Worm (Caenorhabditis elegans) whole organism, midembryonic: ENCODE measurements around the gene dach-1.

Source experiments
- T22C8.4 ChIP-seq: fragments of 200-800 bp; sonication (Bioruptor generic); IDR thresholded peaks from 2 replicates; pipeline ENCODE4 v1.3.6; 2022; ENCODE audit warnings: missing genetic modification characterization, missing compliant biosample characterization
- cog-1 ChIP-seq: sonication (generic microtip); optimal IDR thresholded peaks from 2 replicates; lab custom pipeline; 2016; ENCODE audit warnings: missing genetic modification characterization, missing compliant biosample characterization
- flt-1 ChIP-seq: fragments of 200-800 bp; sonication (Bioruptor generic); IDR thresholded peaks from 2 replicates; pipeline ENCODE4 v1.3.6; 2022; ENCODE audit warnings: missing genetic modification characterization, missing compliant biosample characterization
- klf-2 ChIP-seq: fragments of 200-800 bp; sonication (Bioruptor generic); conservative IDR thresholded peaks from 2 replicates; pipeline ENCODE4 v1.3.6; 2022; ENCODE audit warnings: missing genetic modification reagents, missing genetic modification characterization, missing compliant biosample characterization
- med-1 ChIP-seq: sonication (generic microtip); optimal IDR thresholded peaks from 2 replicates; lab custom pipeline; 2017; ENCODE audit warnings: missing genetic modification characterization, mild to moderate bottlenecking, missing compliant biosample characterization, antibody characterized with exemption, missing genetic modification reagents; ENCODE audit not compliant: insufficient read depth
- ref-1 ChIP-seq: fragments of 200-800 bp; sonication (Bioruptor generic); conservative IDR thresholded peaks from 2 replicates; pipeline ENCODE4 v1.3.6; 2022; ENCODE audit warnings: missing genetic modification reagents, missing genetic modification characterization, missing compliant biosample characterization
- tab-1 ChIP-seq: fragments of 200-800 bp; sonication (Bioruptor generic); IDR thresholded peaks from 2 replicates; pipeline ENCODE4 v1.3.6; 2022; ENCODE audit warnings: missing genetic modification characterization, missing compliant biosample characterization
- ztf-23 ChIP-seq: fragments of 200-800 bp; sonication (Bioruptor generic); IDR thresholded peaks from 2 replicates; pipeline ENCODE4 v1.3.6; 2022; ENCODE audit warnings: missing genetic modification reagents, missing genetic modification characterization, missing compliant biosample characterization
- ztf-29 ChIP-seq: fragments of 200-800 bp; sonication (Bioruptor generic); IDR thresholded peaks from 2 replicates; pipeline ENCODE4 v1.3.6; 2022; ENCODE audit warnings: missing genetic modification reagents, missing genetic modification characterization, missing compliant biosample characterization

Gene dach-1

DNA sequence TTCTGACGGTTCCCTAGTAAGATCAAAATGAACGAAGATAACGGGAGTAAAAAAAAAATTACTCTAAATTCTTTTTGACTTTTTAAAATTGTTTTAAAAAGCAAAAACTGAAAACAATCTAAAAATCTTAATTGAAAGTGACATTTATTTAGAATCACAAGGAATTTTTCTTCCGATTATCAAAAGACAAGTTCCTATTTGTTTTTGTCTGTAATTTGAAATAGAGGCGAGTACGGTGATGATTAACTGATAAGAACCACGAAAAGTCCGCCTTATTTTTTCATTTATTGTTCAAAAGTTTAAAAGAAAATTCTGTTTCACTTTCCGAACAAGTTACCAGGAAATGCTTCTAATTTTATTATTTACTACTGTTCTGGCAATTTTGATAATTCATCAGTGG, at the start of gene dach-1:
TSS of gene dach-1 (plus strand) at position 301 of the 400 bp plus-strand sequence.
- TF ChIP-seq ztf-23 (GFP tag; lab: Robert Waterston, UW) (no peak), T22C8.4 (GFP tag; lab: Robert Waterston, UW) (no peak), cog-1 (tag; lab: Kevin White, UChicago) (no peak), med-1 (GFP tag; lab: Kevin White, UChicago) (no peak), tab-1 (GFP tag; lab: Robert Waterston, UW) (no peak), ztf-29 (no peak), ref-1 (GFP tag; lab: Robert Waterston, UW) (no peak), flt-1 (GFP tag; lab: Robert Waterston, UW) (no peak), klf-2 (no peak)

DNA sequence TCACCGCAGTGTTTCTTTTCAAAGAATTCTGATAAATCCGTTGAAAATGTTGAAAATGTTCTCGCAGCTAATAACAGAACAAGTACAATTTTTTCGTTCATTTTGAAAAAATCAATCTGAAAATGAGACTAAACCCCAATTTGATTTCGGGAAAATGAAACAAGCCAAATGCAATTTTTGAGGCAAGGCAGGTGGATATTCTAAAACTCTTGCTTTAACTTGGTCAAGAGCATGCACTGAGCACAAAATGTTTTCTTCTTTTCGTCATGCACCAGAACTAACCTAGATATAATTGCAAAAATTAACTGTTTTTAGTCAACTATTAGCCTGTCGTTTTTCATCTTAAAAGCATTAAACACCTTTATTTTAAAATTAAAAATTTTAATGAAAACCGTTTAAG, 49.7 kb upstream of the dach-1 start, which contains the start of gene irld-22:
TSS of gene irld-22 (minus strand) at position 101 of the 400 bp plus-strand sequence.
- TF ChIP-seq flt-1 (GFP tag; lab: Robert Waterston, UW) (no peak), T22C8.4 (GFP tag; lab: Robert Waterston, UW) (no peak), ztf-23 (GFP tag; lab: Robert Waterston, UW) (no peak), tab-1 (GFP tag; lab: Robert Waterston, UW) (no peak), ztf-29 (no peak), klf-2 (no peak), ref-1 (GFP tag; lab: Robert Waterston, UW) (no peak), cog-1 (tag; lab: Kevin White, UChicago) (no peak), med-1 (GFP tag; lab: Kevin White, UChicago) (no peak)

DNA sequence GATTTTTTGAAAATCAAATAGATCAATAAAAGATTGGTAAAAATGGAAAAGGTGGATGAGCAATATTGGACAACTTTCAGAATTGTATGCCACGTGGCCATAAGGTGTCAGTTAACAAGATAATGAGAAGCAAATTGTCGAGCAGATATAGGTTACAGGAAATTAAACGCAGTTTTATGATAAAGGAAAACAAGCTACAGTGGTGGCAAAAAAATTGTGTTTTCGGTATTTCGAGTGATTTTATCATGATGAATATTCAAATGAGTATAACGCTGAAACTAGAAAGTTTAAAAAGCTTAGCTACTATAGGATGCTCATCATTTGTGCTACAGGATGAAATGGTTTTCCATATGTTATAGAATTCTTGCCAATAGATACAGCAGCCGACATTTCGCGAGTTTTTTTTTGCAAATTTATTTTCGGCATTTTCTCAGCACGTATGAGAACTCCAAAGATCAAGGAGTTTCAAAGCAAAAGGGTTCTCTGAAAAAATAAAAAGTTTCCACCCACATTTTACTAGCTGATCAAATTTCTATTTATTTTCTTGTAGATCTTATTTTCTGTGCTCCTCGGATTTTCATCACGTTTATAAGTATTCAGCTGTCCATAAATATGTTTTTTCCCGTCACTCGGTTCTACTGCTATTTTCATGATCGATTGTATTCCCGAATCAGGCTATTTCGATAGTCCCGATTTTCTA, 47.2 kb upstream of the dach-1 start, which contains the start of the genes str-229 and srh-190:
TSS of gene str-229 (minus strand) at position 101 of the 700 bp plus-strand sequence.
TSS of gene srh-190 (plus strand) at position 650 of the 700 bp plus-strand sequence.
- TF ChIP-seq ztf-23 (GFP tag; lab: Robert Waterston, UW) (no peak), T22C8.4 (GFP tag; lab: Robert Waterston, UW) (no peak), flt-1 (GFP tag; lab: Robert Waterston, UW) (no peak), ztf-29 (no peak), ref-1 (GFP tag; lab: Robert Waterston, UW) (no peak), tab-1 (GFP tag; lab: Robert Waterston, UW) (no peak)

DNA sequence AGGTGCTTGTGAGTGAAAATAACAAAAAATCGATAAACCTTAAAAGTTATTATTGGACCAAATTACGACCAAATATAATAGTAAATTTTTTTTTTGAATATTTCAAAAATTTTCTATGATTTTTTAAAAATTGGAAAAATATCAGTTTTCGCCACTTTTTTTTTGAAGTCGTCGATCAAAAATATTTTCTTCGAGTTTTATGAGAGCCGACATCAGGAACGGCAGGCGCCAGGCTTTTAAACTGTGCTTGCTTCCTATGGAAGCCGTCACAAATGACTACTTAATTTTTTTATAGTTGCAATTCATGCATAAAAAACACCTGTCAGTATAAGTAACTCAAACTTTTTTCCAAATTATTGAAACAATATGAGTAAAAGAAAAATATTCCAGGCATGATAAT, 46.4 kb upstream of the dach-1 start:
- no peak for TF ChIP-seq flt-1 (GFP tag; lab: Robert Waterston, UW)

DNA sequence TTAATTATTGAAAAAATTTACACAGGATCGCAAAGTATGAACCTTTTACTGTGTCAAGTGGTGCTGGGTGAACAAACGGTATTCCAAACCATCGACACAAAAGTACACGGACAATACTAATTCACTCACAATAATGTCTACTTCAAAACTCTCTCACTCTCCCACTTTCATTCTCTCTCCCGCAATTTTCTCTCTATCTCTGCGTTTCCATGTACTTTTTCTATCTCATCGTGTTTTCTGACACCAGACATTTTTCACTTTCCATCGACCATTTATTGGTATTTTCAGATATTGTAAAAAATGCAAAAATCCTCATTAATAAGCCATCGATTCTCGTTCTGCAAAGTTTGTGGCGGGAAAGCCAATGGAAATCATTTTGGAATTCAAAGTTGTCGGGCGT, 44.0 kb upstream of the dach-1 start, which contains the start of gene nhr-156:
TSS of gene nhr-156 (plus strand) at position 266 of the 400 bp plus-strand sequence.
- TF ChIP-seq flt-1 (GFP tag; lab: Robert Waterston, UW) (no peak), klf-2 (no peak)

DNA sequence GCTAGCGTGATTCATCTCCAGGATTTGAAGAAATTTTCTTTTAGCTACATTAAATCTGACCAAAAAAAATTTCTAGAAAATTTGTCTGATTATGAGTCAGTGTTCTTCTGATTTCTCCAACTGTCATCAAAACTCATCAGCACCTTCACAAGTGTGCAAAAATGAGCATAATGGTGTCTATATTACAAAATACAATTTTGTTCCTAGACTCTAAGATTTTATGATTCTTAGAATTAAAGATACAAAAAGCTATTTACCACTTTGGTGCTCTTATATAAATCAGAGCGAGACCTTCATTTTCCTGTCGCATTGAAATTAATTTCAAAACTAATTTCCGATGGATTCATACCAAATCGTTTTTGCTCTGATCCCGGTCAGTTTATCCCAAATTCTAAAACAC, 37.4 kb upstream of the dach-1 start, which contains the start of gene srx-68:
TSS of gene srx-68 (plus strand) at position 301 of the 400 bp plus-strand sequence.
- TF ChIP-seq klf-2 (no peak), cog-1 (tag; lab: Kevin White, UChicago) (no peak)

DNA sequence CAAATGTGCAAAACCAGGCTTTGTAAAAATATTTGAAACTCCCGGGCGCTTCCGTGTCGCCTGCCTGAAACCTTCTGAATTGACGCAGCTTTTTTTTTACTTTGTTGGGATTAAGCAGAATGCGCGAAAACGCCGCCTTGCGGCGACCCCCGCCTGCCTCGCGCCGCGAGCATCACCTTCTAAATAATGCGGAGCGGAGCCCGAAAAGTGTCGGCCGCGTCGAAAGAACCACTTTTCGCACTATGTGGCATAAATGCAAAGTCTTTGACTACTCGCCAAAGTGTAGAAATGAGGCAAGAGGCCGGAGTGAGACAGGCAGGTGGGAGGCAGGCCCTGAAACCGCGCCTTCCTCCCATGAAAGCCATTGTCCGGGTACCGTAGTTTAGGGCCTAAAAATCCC, 36.7 kb upstream of the dach-1 start:
- TF ChIP-seq tab-1 (GFP tag; lab: Robert Waterston, UW): no peak
- no peak for TF ChIP-seq ref-1 (GFP tag; lab: Robert Waterston, UW)
- no peak for TF ChIP-seq T22C8.4 (GFP tag; lab: Robert Waterston, UW)
- no peak for TF ChIP-seq klf-2
- no peak for TF ChIP-seq cog-1 (tag; lab: Kevin White, UChicago)

DNA sequence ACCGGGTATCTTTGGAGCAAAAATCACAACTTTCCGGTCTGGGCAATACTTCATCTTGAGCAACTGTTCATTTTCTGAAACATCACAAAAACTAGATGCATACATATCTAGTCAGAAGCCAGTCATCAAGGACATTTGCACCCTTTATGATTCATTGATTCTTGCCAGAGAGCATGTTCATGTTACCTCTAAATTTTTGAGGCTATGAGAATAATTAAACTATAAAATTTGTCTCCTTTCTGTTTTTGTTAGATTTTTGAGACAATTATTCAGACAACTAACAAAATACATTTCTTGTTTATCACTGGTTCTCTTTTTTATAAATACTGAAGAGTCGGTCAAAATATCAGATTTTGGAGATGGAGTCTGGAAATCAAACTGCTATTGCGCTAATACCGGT, 33.3 kb upstream of the dach-1 start, which contains the start of gene srx-67:
TSS of gene srx-67 (plus strand) at position 301 of the 400 bp plus-strand sequence.
- no peak for TF ChIP-seq med-1 (GFP tag; lab: Kevin White, UChicago)
- TF ChIP-seq ztf-29: no peak
- no peak for TF ChIP-seq flt-1 (GFP tag; lab: Robert Waterston, UW)
- no peak for TF ChIP-seq tab-1 (GFP tag; lab: Robert Waterston, UW)
- no peak for TF ChIP-seq ref-1 (GFP tag; lab: Robert Waterston, UW)
- TF ChIP-seq klf-2: no peak
- TF ChIP-seq T22C8.4 (GFP tag; lab: Robert Waterston, UW): no peak
- no peak for TF ChIP-seq ztf-23 (GFP tag; lab: Robert Waterston, UW)

DNA sequence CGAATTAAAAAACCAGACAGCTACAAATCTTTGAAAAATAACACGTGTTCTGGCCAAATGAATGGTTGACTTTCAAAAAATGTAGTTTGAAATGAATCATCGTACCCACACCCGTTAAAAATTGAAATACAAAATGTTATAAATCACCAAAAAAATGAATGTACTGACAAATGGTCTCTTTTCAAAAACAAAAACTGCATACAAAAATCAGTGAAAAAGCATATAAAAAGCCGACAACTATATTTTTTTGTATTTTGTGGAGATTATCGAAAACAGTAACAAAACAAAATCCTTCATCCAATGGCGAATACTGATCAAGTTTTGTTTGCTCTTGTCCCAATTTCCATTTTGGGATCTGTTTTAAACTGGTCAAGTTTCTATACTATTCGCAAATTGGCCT, 30.5 kb upstream of the dach-1 start, which contains the start of gene srx-66:
TSS of gene srx-66 (plus strand) at position 301 of the 400 bp plus-strand sequence.
- TF ChIP-seq T22C8.4 (GFP tag; lab: Robert Waterston, UW) (no peak), ztf-29 (no peak), cog-1 (tag; lab: Kevin White, UChicago) (no peak), med-1 (GFP tag; lab: Kevin White, UChicago) (no peak), ref-1 (GFP tag; lab: Robert Waterston, UW) (no peak), flt-1 (GFP tag; lab: Robert Waterston, UW) (no peak), klf-2 (no peak), ztf-23 (GFP tag; lab: Robert Waterston, UW) (no peak), tab-1 (GFP tag; lab: Robert Waterston, UW) (no peak)

DNA sequence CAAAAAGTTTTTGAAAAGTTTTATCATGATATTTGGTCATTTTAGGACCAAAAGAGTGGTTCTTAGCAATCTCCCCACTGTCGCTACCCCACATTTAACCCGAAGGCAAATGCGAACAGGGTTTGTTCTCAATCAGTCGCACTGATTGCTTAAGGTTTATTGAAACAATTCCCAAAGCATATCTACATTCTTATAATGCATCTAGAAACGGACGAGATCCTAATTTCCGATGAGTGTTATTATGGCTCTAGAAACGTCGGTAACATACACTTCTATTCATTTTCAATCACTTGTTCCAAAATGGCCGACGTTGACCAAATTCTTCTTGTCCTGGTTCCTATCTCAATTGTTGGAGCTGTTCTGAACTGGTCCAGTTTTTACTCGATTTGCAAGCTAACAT, 28.2 kb upstream of the dach-1 start, which contains the start of gene srx-65:
TSS of gene srx-65 (plus strand) at position 301 of the 400 bp plus-strand sequence.
- TF ChIP-seq cog-1 (tag; lab: Kevin White, UChicago) (no peak), ztf-23 (GFP tag; lab: Robert Waterston, UW) (no peak), T22C8.4 (GFP tag; lab: Robert Waterston, UW) (no peak), flt-1 (GFP tag; lab: Robert Waterston, UW) (no peak)
